Worm (Caenorhabditis elegans) whole organism, mixed stage, embryonic: ENCODE data around the gene fut-3.

Experiments
- M03D4.4 ChIP-seq: sonication (generic microtip); optimal IDR thresholded peaks from 2 replicates; lab custom pipeline; 2017; ENCODE audit warnings: mild to moderate bottlenecking, missing genetic modification characterization, missing compliant biosample characterization
- blmp-1 ChIP-seq: fragments of 150-350 bp; optimal IDR thresholded peaks from 2 replicates; lab custom pipeline; 2014; ENCODE audit warnings: missing biosample characterization, missing genetic modification characterization
- ceh-39 ChIP-seq: fragments of 150-350 bp; optimal IDR thresholded peaks from 2 replicates; lab custom pipeline; 2014; ENCODE audit warnings: missing biosample characterization, missing genetic modification characterization
- ceh-83 ChIP-seq: fragments of 200-800 bp; sonication (Bioruptor generic); optimal IDR thresholded peaks from 2 replicates; lab custom pipeline; 2018; ENCODE audit warnings: mild to moderate bottlenecking, missing genetic modification characterization, missing compliant biosample characterization
- ces-1 ChIP-seq: fragments of 150-350 bp; optimal IDR thresholded peaks from 2 replicates; lab custom pipeline; 2014; ENCODE audit warnings: missing biosample characterization, missing genetic modification reagents, missing genetic modification characterization
- drap-1 ChIP-seq: fragments of 200-800 bp; sonication (Bioruptor generic); optimal IDR thresholded peaks from 3 replicates; lab custom pipeline; 2018; ENCODE audit warnings: mild to moderate bottlenecking, missing genetic modification characterization, missing compliant biosample characterization
- elt-1 ChIP-seq: sonication (generic microtip); optimal IDR thresholded peaks from 2 replicates; lab custom pipeline; 2017; ENCODE audit warnings: missing genetic modification characterization, mild to moderate bottlenecking, missing compliant biosample characterization, antibody characterized with exemption, moderate library complexity, borderline replicate concordance; ENCODE audit not compliant: insufficient read depth
- elt-3 ChIP-seq: fragments of 150-350 bp; optimal IDR thresholded peaks from 2 replicates; lab custom pipeline; 2014; ENCODE audit warnings: missing biosample characterization, missing genetic modification characterization
- flh-1 ChIP-seq: fragments of 200-800 bp; sonication (Bioruptor generic); optimal IDR thresholded peaks from 2 replicates; lab custom pipeline; 2018; ENCODE audit warnings: mild to moderate bottlenecking, missing genetic modification characterization, moderate library complexity, missing compliant biosample characterization
- ham-2 ChIP-seq: fragments of 200-800 bp; sonication (Bioruptor generic); optimal IDR thresholded peaks from 2 replicates; lab custom pipeline; 2018; ENCODE audit warnings: mild to moderate bottlenecking, missing genetic modification characterization, missing compliant biosample characterization
- hlh-1 ChIP-seq: fragments of 150-350 bp; optimal IDR thresholded peaks from 2 replicates; lab custom pipeline; 2014; ENCODE audit warnings: missing biosample characterization, missing genetic modification reagents, missing genetic modification characterization
- lin-32 ChIP-seq: fragments of 200-800 bp; sonication (Bioruptor generic); optimal IDR thresholded peaks from 2 replicates; lab custom pipeline; 2018; ENCODE audit warnings: mild to moderate bottlenecking, missing genetic modification characterization, missing compliant biosample characterization
- lsy-2 ChIP-seq: fragments of 150-350 bp; optimal IDR thresholded peaks from 2 replicates; lab custom pipeline; 2014; ENCODE audit warnings: missing biosample characterization, missing genetic modification characterization
- mab-5 ChIP-seq: fragments of 150-350 bp; optimal IDR thresholded peaks from 2 replicates; lab custom pipeline; 2014; ENCODE audit warnings: missing biosample characterization, missing genetic modification characterization
- mep-1 ChIP-seq: fragments of 150-350 bp; optimal IDR thresholded peaks from 2 replicates; lab custom pipeline; 2017; ENCODE audit warnings: missing biosample characterization, missing genetic modification reagents, missing genetic modification characterization, inconsistent platforms
- mls-2 ChIP-seq: sonication (generic microtip); optimal IDR thresholded peaks from 2 replicates; lab custom pipeline; 2016; ENCODE audit warnings: mild to moderate bottlenecking, missing genetic modification characterization, moderate library complexity, missing compliant biosample characterization
- nhr-12 ChIP-seq: fragments of 150-350 bp; optimal IDR thresholded peaks from 2 replicates; lab custom pipeline; 2014; ENCODE audit warnings: missing biosample characterization, missing genetic modification characterization
- nhr-2 ChIP-seq: fragments of 150-350 bp; optimal IDR thresholded peaks from 2 replicates; lab custom pipeline; 2014; ENCODE audit warnings: missing biosample characterization, missing genetic modification characterization
- nhr-237 ChIP-seq: fragments of 150-350 bp; optimal IDR thresholded peaks from 2 replicates; lab custom pipeline; 2014; ENCODE audit warnings: missing biosample characterization, missing genetic modification characterization
- nhr-28 ChIP-seq: fragments of 150-350 bp; optimal IDR thresholded peaks from 2 replicates; lab custom pipeline; 2014; ENCODE audit warnings: missing biosample characterization, missing genetic modification characterization
- pha-4 ChIP-seq: fragments of 150-350 bp; optimal IDR thresholded peaks from 2 replicates; lab custom pipeline; 2018; ENCODE audit warnings: missing biosample characterization, missing genetic modification reagents, missing genetic modification characterization
- sem-2 ChIP-seq: fragments of 200-800 bp; sonication (Bioruptor generic); optimal IDR thresholded peaks from 2 replicates; lab custom pipeline; 2018; ENCODE audit warnings: mild to moderate bottlenecking, missing genetic modification characterization, missing compliant biosample characterization
- snpc-4 ChIP-seq: fragments of 150-350 bp; optimal IDR thresholded peaks from 2 replicates; lab custom pipeline; 2014; ENCODE audit warnings: missing biosample characterization, missing genetic modification characterization
- sptf-1 ChIP-seq: sonication (generic microtip); optimal IDR thresholded peaks from 2 replicates; lab custom pipeline; 2017; ENCODE audit warnings: mild to moderate bottlenecking, missing genetic modification characterization, moderate library complexity, missing compliant biosample characterization
- tbx-8 ChIP-seq: fragments of 200-800 bp; sonication (Bioruptor generic); optimal IDR thresholded peaks from 2 replicates; lab custom pipeline; 2018; ENCODE audit warnings: mild to moderate bottlenecking, missing genetic modification characterization, moderate library complexity, missing compliant biosample characterization
- unc-120 ChIP-seq: sonication (generic microtip); optimal IDR thresholded peaks from 2 replicates; lab custom pipeline; 2017; ENCODE audit warnings: missing genetic modification characterization, missing compliant biosample characterization; ENCODE audit not compliant: poor library complexity, severe bottlenecking
- unc-62 ChIP-seq: fragments of 150-350 bp; optimal IDR thresholded peaks from 2 replicates; lab custom pipeline; 2014; ENCODE audit warnings: missing biosample characterization, missing genetic modification reagents, missing genetic modification characterization
- zip-8 ChIP-seq: fragments of 150-350 bp; optimal IDR thresholded peaks from 2 replicates; lab custom pipeline; 2014; ENCODE audit warnings: missing biosample characterization, missing genetic modification characterization
- ztf-11 ChIP-seq: fragments of 150-350 bp; optimal IDR thresholded peaks from 2 replicates; lab custom pipeline; 2014; ENCODE audit warnings: missing biosample characterization, missing genetic modification characterization

Gene fut-3

DNA sequence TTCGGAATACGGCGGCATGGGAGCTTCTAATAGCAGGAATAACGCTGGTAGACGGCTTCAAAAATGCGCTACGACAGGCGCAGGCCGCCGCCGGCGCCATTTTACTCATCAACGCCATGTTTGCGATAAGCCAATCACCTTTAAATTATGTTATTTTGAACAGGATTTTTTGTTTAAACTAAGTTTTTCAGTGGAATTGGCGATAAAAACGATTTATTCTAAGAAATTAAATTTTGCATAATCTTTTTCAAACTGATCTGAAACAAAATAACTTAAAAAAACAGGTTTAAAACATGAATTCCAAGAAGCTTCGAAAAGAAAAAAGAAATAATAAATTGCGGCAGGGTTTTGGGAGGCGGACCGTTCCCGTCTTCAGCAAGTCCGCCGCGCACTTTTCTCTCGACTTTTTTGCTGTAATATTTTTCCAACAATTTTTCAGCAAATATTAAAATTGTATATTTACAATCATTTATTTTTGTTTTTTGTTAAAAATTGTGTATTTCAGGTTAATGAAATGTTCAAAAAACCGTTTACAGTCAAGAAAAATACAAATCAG, 31.7 kb upstream of the fut-3 start, which contains the start of the genes ndub-5 and eif-2D:
Gene ndub-5 (minus strand): TSS at position 138 of the 556 bp plus-strand sequence.
Gene eif-2D (plus strand): TSS at position 506 of the 556 bp plus-strand sequence.
- TF ChIP-seq mep-1 (tag; lab: Kevin White, UChicago) (peak; percentile 37), lsy-2 (tag; lab: Kevin White, UChicago) (peak; percentile 2), nhr-28 (tag; lab: Kevin White, UChicago) (no peak)

DNA sequence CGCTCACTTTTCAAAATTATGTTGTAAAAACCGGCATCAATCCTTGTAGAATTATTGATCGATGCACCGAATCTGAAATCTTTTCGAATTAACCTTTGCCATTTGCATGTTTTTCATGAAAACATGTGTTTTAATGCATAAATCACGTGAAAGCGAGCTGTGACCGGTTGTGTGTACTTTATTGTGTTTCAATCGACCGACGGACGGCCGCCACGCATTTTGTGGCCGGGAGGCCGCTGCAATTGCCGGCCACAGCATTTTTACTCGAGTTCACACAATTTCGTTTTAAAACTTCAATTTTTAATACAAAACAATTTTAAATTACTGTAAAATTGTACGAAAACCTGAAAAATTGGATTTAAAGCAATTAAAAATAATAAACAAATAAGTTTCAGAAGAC, 29.4 kb upstream of the fut-3 start, which contains the start of gene C25H3.11:
Gene C25H3.11 (minus strand): TSS at position 82 of the 400 bp plus-strand sequence.
- TF ChIP-seq mep-1 (tag; lab: Kevin White, UChicago): peak; percentile 6
- peak; percentile 8 for TF ChIP-seq M03D4.4 (tag; lab: Kevin White, UChicago)
- peak; percentile 12 for TF ChIP-seq nhr-2 (tag; lab: Kevin White, UChicago)
- TF ChIP-seq elt-3: no peak
- TF ChIP-seq sem-2 (GFP tag; lab: Kevin White, UChicago): no peak

DNA sequence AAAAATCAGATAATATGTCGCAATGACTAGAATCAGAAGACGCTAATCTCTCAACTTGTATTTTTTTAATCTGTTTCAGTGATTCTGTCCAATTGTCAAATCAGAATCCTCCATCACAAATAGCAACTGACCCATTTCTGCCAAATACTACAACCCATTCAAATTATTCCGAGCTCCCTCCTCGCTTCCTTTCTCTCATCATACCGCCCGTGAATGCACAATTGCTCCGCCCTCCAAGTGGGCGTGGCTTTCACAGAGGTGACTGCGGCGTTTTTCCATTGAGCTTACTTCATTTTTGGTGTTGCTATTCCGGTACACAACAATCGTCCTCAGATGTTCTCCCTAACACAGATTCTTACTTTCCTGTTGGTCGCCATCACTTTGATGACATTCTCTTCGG, 21.1 kb upstream of the fut-3 start, which contains the start of gene flp-27:
Gene flp-27 (plus strand): TSS at position 301 of the 400 bp plus-strand sequence.
- TF ChIP-seq ces-1 (GFP tag; lab: Kevin White, UChicago) (no peak), mab-5 (no peak), mls-2 (tag; lab: Kevin White, UChicago) (no peak), blmp-1 (no peak), lin-32 (GFP tag; lab: Kevin White, UChicago) (no peak), unc-120 (tag; lab: Kevin White, UChicago) (no peak), sem-2 (GFP tag; lab: Kevin White, UChicago) (no peak), drap-1 (no peak), elt-1 (no peak), lsy-2 (tag; lab: Kevin White, UChicago) (no peak), hlh-1 (no peak), ham-2 (GFP tag; lab: Kevin White, UChicago) (no peak), nhr-237 (tag; lab: Kevin White, UChicago) (no peak), elt-3 (no peak), zip-8 (no peak), nhr-2 (tag; lab: Kevin White, UChicago) (no peak), pha-4 (tag; lab: Kevin White, UChicago) (no peak), snpc-4 (tag; lab: Kevin White, UChicago) (no peak), ztf-11 (tag; lab: Kevin White, UChicago) (no peak)
- TF ChIP-seq, all 35 proteins: peak for 0

- TF ChIP-seq pha-4 (tag; lab: Kevin White, UChicago) (no peak), mab-5 (no peak), ceh-83 (GFP tag; lab: Kevin White, UChicago) (no peak), unc-62 (GFP tag; lab: Kevin White, UChicago) (no peak), flh-1 (GFP tag; lab: Kevin White, UChicago) (no peak), M03D4.4 (tag; lab: Kevin White, UChicago) (no peak), tbx-8 (GFP tag; lab: Kevin White, UChicago) (no peak), ceh-39 (tag; lab: Kevin White, UChicago) (no peak), nhr-28 (tag; lab: Kevin White, UChicago) (no peak), zip-8 (no peak)
- TF ChIP-seq, all 35 proteins: peak for 0
Measured at ce11 chrII:5669580-5669979, 10.0 kb upstream of the fut-3 start, which contains the start of gene C25H3.17. TSS of gene C25H3.17 (minus strand) at chrII:5669680.

DNA sequence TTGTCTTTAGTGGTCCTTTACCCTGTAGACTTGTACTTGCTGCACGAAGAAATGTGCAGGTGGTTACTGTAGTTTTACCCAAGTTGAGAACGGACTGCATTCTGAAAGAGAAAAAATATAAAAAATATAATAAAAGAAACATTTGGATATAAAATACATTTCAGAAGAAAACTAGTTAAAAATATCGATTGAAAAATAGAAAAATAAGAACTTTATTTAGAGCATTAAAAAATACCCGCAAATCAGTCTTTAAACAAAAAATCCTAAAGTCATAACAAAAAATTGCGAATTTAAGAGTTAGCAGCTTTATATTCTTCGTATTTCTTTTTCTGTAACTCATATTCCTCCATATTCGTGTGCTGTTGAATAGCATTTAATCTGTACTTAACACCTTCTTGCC, 9.3 kb upstream of the fut-3 start, which contains the start of gene C25H3.7:
Gene C25H3.7 (minus strand): TSS at position 101 of the 400 bp plus-strand sequence.
- TF ChIP-seq flh-1 (GFP tag; lab: Kevin White, UChicago) (no peak), drap-1 (no peak), mls-2 (tag; lab: Kevin White, UChicago) (no peak), nhr-12 (no peak), sptf-1 (tag; lab: Kevin White, UChicago) (no peak), M03D4.4 (tag; lab: Kevin White, UChicago) (no peak), mep-1 (tag; lab: Kevin White, UChicago) (no peak), snpc-4 (tag; lab: Kevin White, UChicago) (no peak)
